Worm (Caenorhabditis elegans) whole organism, L1 larva: ENCODE data around the gene cul-2.

Experiments used
- C04F5.9 ChIP-seq: sonication (generic microtip); optimal IDR thresholded peaks from 2 replicates; lab custom pipeline; 2016; ENCODE audit warnings: missing genetic modification characterization, missing compliant biosample characterization
- ama-1 ChIP-seq: fragments of 150-350 bp; optimal IDR thresholded peaks from 2 replicates; lab custom pipeline; 2014
- lin-15B ChIP-seq: fragments of 150-350 bp; sonication (generic microtip); optimal IDR thresholded peaks from 3 replicates; lab custom pipeline; 2014; ENCODE audit warnings: missing biosample characterization, missing genetic modification characterization
- mdl-1 ChIP-seq, 2 experiments: fragments of 150-350 bp; optimal IDR thresholded peaks; 2 replicates each; lab custom pipeline; 2014 to 2017; ENCODE audit warnings: missing biosample characterization in 2 of 2, missing genetic modification characterization in 2 of 2, inconsistent platforms in 1 of 2
- nhr-76 ChIP-seq: sonication (generic microtip); optimal IDR thresholded peaks from 2 replicates; lab custom pipeline; 2017; ENCODE audit warnings: missing biosample characterization, missing genetic modification characterization
- snpc-4 ChIP-seq: fragments of 150-350 bp; optimal IDR thresholded peaks from 2 replicates; lab custom pipeline; 2014; ENCODE audit warnings: missing biosample characterization, missing genetic modification characterization
- sup-37 ChIP-seq: fragments of 200-800 bp; sonication (Bioruptor generic); optimal IDR thresholded peaks from 2 replicates; lab custom pipeline; 2018; ENCODE audit warnings: mild to moderate bottlenecking, missing genetic modification characterization, missing compliant biosample characterization
- unc-62 ChIP-seq: fragments of 150-350 bp; optimal IDR thresholded peaks from 2 replicates; lab custom pipeline; 2014; ENCODE audit warnings: missing biosample characterization, missing genetic modification reagents, missing genetic modification characterization
- zag-1 ChIP-seq: fragments of 150-350 bp; optimal IDR thresholded peaks from 2 replicates; lab custom pipeline; 2014; ENCODE audit warnings: missing biosample characterization, missing genetic modification characterization

DNA sequence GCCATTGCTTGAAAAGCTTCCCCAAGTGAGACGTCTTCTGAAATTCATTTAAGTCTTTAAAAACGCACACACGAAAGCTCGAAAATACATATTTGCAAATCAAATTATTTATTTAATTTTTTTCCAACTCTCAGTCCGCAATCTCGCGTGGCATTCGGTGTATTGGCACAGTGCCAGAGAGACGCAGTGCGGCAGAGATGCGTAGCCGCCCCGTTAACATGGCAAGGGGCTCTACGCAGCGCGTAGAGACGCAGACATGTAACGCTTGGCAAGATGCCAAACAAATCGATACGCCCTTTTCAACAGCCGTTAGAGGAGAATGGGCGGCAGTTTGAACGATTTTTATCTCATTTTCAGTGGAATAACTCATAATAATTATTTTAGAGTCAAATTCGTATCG, 43.5 kb upstream of the cul-2 start, which contains the start of the genes drr-2 and set-16:
- TF ChIP-seq nhr-76 (tag; lab: Kevin White, UChicago) (peak; percentile 76), unc-62 (no peak), ama-1 (lab: Kevin White, UChicago) (peak; percentile 48), snpc-4 (tag; lab: Kevin White, UChicago) (peak; percentile 91), lin-15B (tag; lab: Kevin White, UChicago) (peak; percentile 97), zag-1 (tag; lab: Kevin White, UChicago) (peak; percentile 85), mdl-1 (tag; optimal IDR thresholded peaks at IDR 0.05; lab: Kevin White, UChicago) (peak in 1 of 2 experiments; percentile 90), sup-37 (GFP tag; lab: Kevin White, UChicago) (peak; percentile 96), C04F5.9 (peak; percentile 95)
